Fruit fly (Drosophila melanogaster): ENCODE measurements around the gene CG3792.

The CG3792 gene

dm6 chr2L:4997401-4998259 is 20.5 kb downstream of the CG3792 start:
- TF ChIP-seq Mes4 (GFP tag; optimal IDR thresholded peaks at IDR 0.05) (peak; percentile 99), vvl (GFP tag; IDR thresholded peaks at IDR 0.05) (peak; percentile 100), CG43689 (GFP tag; IDR thresholded peaks at IDR 0.05) (peak; percentile 98), Dip2 (GFP tag; IDR thresholded peaks at IDR 0.05) (peak; percentile 79), CG9817 (tag; optimal IDR thresholded peaks at IDR 0.05) (peak; percentile 98), sug (tag; optimal IDR thresholded peaks at IDR 0.05) (peak; percentile 100), CG7556 (GFP tag; optimal IDR thresholded peaks at IDR 0.05) (peak; percentile 98), crp (GFP tag; optimal IDR thresholded peaks at IDR 0.05) (peak; percentile 35 to 77), en (GFP tag; optimal IDR thresholded peaks at IDR 0.05) (peak; percentile 99), kni (GFP tag; optimal IDR thresholded peaks at IDR 0.05) (peak; percentile 96), Taf1 (GFP tag; IDR thresholded peaks at IDR 0.05) (peak; percentile 97), Ssrp (tag; optimal IDR thresholded peaks at IDR 0.05) (peak; percentile 99), ab (GFP tag; optimal IDR thresholded peaks at IDR 0.05) (peak; percentile 97), zfh2 (GFP tag; optimal IDR thresholded peaks at IDR 0.05) (peak; percentile 99), bbx (GFP tag; IDR thresholded peaks at IDR 0.05; ENCODE audit: partially characterized antibody) (peak; percentile 63), HmgZ (tag; optimal IDR thresholded peaks at IDR 0.05) (peak; percentile 99), B-H2 (GFP tag; optimal IDR thresholded peaks at IDR 0.05) (peak; percentile 96), jing (GFP tag; optimal IDR thresholded peaks at IDR 0.05) (peak; percentile 99), dmrt11E (tag; optimal IDR thresholded peaks at IDR 0.05) (peak; percentile 99), ind (GFP tag; optimal IDR thresholded peaks at IDR 0.05) (peak; percentile 99), abd-A (tag; optimal IDR thresholded peaks at IDR 0.05) (peak; percentile 96), D19B (GFP tag; optimal IDR thresholded peaks at IDR 0.05) (peak; percentile 95), bowl (GFP tag; IDR thresholded peaks at IDR 0.05) (peak; percentile 98), Ada2b (GFP tag; IDR thresholded peaks at IDR 0.05) (peak; percentile 99), Dip3 (GFP tag; optimal IDR thresholded peaks at IDR 0.05) (peak; percentile 99), CG8924 (tag; optimal IDR thresholded peaks at IDR 0.05) (peak; percentile 99), Stat92E (GFP tag; optimal IDR thresholded peaks at IDR 0.05) (peak in 1 of 3 experiments; percentile 95), onecut (GFP tag; IDR thresholded peaks at IDR 0.05) (peak; percentile 97), CG13894 (tag; optimal IDR thresholded peaks at IDR 0.05) (peak; percentile 97), CG32772 (GFP tag; IDR thresholded peaks at IDR 0.05) (peak; percentile 99), CG14860 (GFP tag; IDR thresholded peaks at IDR 0.05; ENCODE audit: partially characterized antibody) (peak; percentile 65), ara (GFP tag; IDR thresholded peaks at IDR 0.05) (peak; percentile 99), CG30403 (GFP tag; optimal IDR thresholded peaks at IDR 0.05) (peak; percentile 99), tin (GFP tag; optimal IDR thresholded peaks at IDR 0.05) (peak; percentile 99), crc (GFP tag; optimal IDR thresholded peaks at IDR 0.05) (peak; percentile 99), Hand (GFP tag; optimal IDR thresholded peaks at IDR 0.05) (peak; percentile 94), Drgx (GFP tag; IDR thresholded peaks at IDR 0.05) (peak; percentile 99), sqz (GFP tag; optimal IDR thresholded peaks at IDR 0.05) (peak; percentile 98), CG12236 (GFP tag; optimal IDR thresholded peaks at IDR 0.05) (peak; percentile 98), tap (tag; optimal IDR thresholded peaks at IDR 0.05) (peak; percentile 98), sob (GFP tag; IDR thresholded peaks at IDR 0.05) (peak; percentile 99), salm (tag; optimal IDR thresholded peaks at IDR 0.05) (peak; percentile 98), trh (GFP tag; optimal IDR thresholded peaks at IDR 0.05) (peak; percentile 98), insv (GFP tag; optimal IDR thresholded peaks at IDR 0.05) (peak; percentile 9 to 70), cad (GFP tag; optimal IDR thresholded peaks at IDR 0.05) (peak; percentile 60), Jarid2 (GFP tag; optimal IDR thresholded peaks at IDR 0.05) (peak; percentile 94), E2f2 (GFP tag; IDR thresholded peaks at IDR 0.05) (peak; percentile 88), CG30020 (tag; optimal IDR thresholded peaks at IDR 0.05) (peak; percentile 88), CG14050 (GFP tag; IDR thresholded peaks at IDR 0.05) (peak; percentile 99)
